Worm (Caenorhabditis elegans): ENCODE measurements around the gene ZK896.5.

DNA sequence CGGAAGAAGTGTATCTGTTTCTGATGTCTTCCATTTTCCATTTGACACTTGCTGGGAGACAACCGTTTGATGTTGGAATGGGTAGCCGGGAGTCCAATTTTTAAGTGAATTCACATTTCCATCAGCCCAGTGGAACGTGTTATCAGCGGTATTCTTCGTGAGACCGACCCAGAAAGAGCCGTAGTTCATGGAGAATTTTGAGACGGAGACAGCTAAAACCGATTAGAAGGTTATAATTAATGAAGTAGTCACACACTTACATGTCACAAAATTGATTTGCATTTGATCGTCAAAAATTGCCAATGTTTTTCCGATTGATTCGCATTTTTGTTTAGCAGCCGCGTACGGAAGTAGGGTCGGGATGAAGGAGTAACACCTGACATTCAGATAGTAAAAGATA lies 10.1 kb downstream of the ZK896.5 start:
- no peak for TF ChIP-seq ces-1 (GFP tag; optimal IDR thresholded peaks at IDR 0.05)
- TF ChIP-seq lsy-2 (tag; optimal IDR thresholded peaks at IDR 0.05): no peak
- no peak for TF ChIP-seq snpc-4 (tag; optimal IDR thresholded peaks at IDR 0.05)
- TF ChIP-seq lin-32 (GFP tag; optimal IDR thresholded peaks at IDR 0.05): no peak
- TF ChIP-seq pha-4 (tag; optimal IDR thresholded peaks at IDR 0.05): no peak
- TF ChIP-seq nhr-12 (tag; optimal IDR thresholded peaks at IDR 0.05): no peak
- no peak for TF ChIP-seq nhr-237 (tag; optimal IDR thresholded peaks at IDR 0.05)
- TF ChIP-seq mab-5 (tag; optimal IDR thresholded peaks at IDR 0.05): no peak
- TF ChIP-seq mep-1 (tag; optimal IDR thresholded peaks at IDR 0.05): no peak
- TF ChIP-seq elt-3 (tag; optimal IDR thresholded peaks at IDR 0.05): no peak
- TF ChIP-seq zip-8 (tag; optimal IDR thresholded peaks at IDR 0.05): no peak
- no peak for TF ChIP-seq drap-1 (GFP tag; optimal IDR thresholded peaks at IDR 0.05)
- TF ChIP-seq sptf-1 (tag; optimal IDR thresholded peaks at IDR 0.05): no peak

Measured in whole organism, mixed stage, embryonic.